Worm (Caenorhabditis elegans) whole organism, early embryonic: ENCODE results near the gene ZC262.7.

Source experiments
- B0310.2 ChIP-seq: sonication (generic microtip); optimal IDR thresholded peaks from 2 replicates; lab custom pipeline; 2016; ENCODE audit warnings: mild to moderate bottlenecking, missing genetic modification characterization, missing compliant biosample characterization
- F13C5.2 ChIP-seq: sonication (generic microtip); optimal IDR thresholded peaks from 2 replicates; lab custom pipeline; 2017; ENCODE audit warnings: mild to moderate bottlenecking, missing genetic modification characterization, inconsistent platforms, missing compliant biosample characterization
- aly-1 ChIP-seq: sonication (generic microtip); optimal IDR thresholded peaks from 2 replicates; lab custom pipeline; 2016; ENCODE audit warnings: missing genetic modification characterization, missing compliant biosample characterization
- ama-1 ChIP-seq: fragments of 150-350 bp; optimal IDR thresholded peaks from 2 replicates; lab custom pipeline; 2014
- ceh-13 ChIP-seq: fragments of 200-800 bp; sonication (Bioruptor generic); optimal IDR thresholded peaks from 2 replicates; lab custom pipeline; 2018; ENCODE audit warnings: mild to moderate bottlenecking, missing genetic modification characterization, missing compliant biosample characterization
- ceh-36 ChIP-seq: sonication (generic microtip); optimal IDR thresholded peaks from 2 replicates; lab custom pipeline; 2016; ENCODE audit warnings: missing genetic modification characterization, inconsistent platforms, missing compliant biosample characterization
- ets-7 ChIP-seq: sonication (generic microtip); optimal IDR thresholded peaks from 2 replicates; lab custom pipeline; 2016; ENCODE audit warnings: missing genotype, missing genetic modification characterization, missing compliant biosample characterization
- flt-1 ChIP-seq: fragments of 200-800 bp; sonication (Bioruptor generic); IDR thresholded peaks from 2 replicates; pipeline ENCODE4 v1.3.6; 2022; ENCODE audit warnings: missing genetic modification characterization, missing compliant biosample characterization
- hmbx-1 ChIP-seq: sonication (generic microtip); optimal IDR thresholded peaks from 2 replicates; lab custom pipeline; 2016; ENCODE audit warnings: mild to moderate bottlenecking, missing genetic modification characterization, missing compliant biosample characterization
- hmg-4 ChIP-seq: fragments of 200-800 bp; sonication (Bioruptor generic); optimal IDR thresholded peaks from 2 replicates; lab custom pipeline; 2018; ENCODE audit warnings: mild to moderate bottlenecking, missing genetic modification characterization, missing compliant biosample characterization
- hnd-1 ChIP-seq: sonication (generic microtip); optimal IDR thresholded peaks from 2 replicates; lab custom pipeline; 2016; ENCODE audit warnings: missing genetic modification characterization, missing compliant biosample characterization
- scrt-1 ChIP-seq: fragments of 200-800 bp; sonication (Bioruptor generic); IDR thresholded peaks from 2 replicates; pipeline ENCODE4 v1.3.6; 2022; ENCODE audit warnings: missing genetic modification characterization, missing compliant biosample characterization
- sea-1 ChIP-seq: fragments of 200-800 bp; sonication (Bioruptor generic); conservative IDR thresholded peaks from 2 replicates; pipeline ENCODE4 v1.3.6; 2022; ENCODE audit warnings: missing genetic modification characterization, missing compliant biosample characterization

DNA sequence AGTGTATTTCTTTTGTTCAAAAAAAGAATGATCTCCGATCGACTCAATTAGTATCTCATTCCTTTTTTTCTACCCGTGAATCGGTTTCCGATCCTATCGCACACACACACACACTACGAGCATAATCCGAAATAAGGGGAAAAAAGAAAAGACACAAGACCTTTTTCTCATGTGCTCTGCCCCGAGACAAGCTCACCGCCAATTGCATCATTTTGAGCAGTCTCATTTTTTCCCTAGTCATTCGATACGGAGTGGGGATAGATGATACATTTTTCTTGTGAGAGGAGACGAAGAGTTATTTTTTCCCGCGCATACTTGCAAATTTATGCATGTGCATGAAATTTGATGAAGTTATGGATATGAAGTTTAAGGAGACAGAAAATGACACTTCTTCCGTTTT, 48.2 kb upstream of the ZC262.7 start:
- TF ChIP-seq ama-1 (lab: Kevin White, UChicago) (no peak), hmbx-1 (tag; lab: Kevin White, UChicago) (no peak), sea-1 (GFP tag; lab: Robert Waterston, UW) (no peak), ceh-36 (tag; lab: Kevin White, UChicago) (no peak), hnd-1 (no peak), ets-7 (tag; lab: Kevin White, UChicago) (no peak), scrt-1 (no peak), ceh-13 (GFP tag; lab: Kevin White, UChicago) (no peak), B0310.2 (tag; lab: Kevin White, UChicago) (no peak), F13C5.2 (tag; lab: Kevin White, UChicago) (no peak), hmg-4 (GFP tag; lab: Kevin White, UChicago) (no peak), flt-1 (GFP tag; lab: Robert Waterston, UW) (no peak), aly-1 (no peak)
